Worm (Caenorhabditis elegans) whole organism, young adult: ENCODE data around the gene kin-2.

Experiments used
- F37B4.10 ChIP-seq: fragments of 200-800 bp; sonication (Bioruptor generic); IDR thresholded peaks from 2 replicates; pipeline ENCODE4 v1.3.6; 2022; ENCODE audit warnings: missing genetic modification characterization, missing compliant biosample characterization
- T26A5.8 ChIP-seq: sonication (generic microtip); optimal IDR thresholded peaks from 2 replicates; lab custom pipeline; 2016; ENCODE audit warnings: missing genetic modification characterization, missing compliant biosample characterization
- cebp-2 ChIP-seq: fragments of 200-800 bp; sonication (Bioruptor generic); IDR thresholded peaks from 2 replicates; pipeline ENCODE4 v1.3.6; 2022; ENCODE audit warnings: missing genetic modification characterization, missing compliant biosample characterization
- him-1 ChIP-seq: sonication (generic microtip); optimal IDR thresholded peaks from 2 replicates; lab custom pipeline; 2016; ENCODE audit warnings: missing genotype, missing genetic modification reagents, missing genetic modification characterization, missing compliant biosample characterization
- madf-10 ChIP-seq: sonication (generic microtip); optimal IDR thresholded peaks from 2 replicates; lab custom pipeline; 2016; ENCODE audit warnings: mild to moderate bottlenecking, missing genetic modification characterization, missing compliant biosample characterization
- madf-6 ChIP-seq: fragments of 200-800 bp; sonication (Bioruptor generic); IDR thresholded peaks from 2 replicates; pipeline ENCODE4 v1.3.6; 2022; ENCODE audit warnings: missing genetic modification reagents, missing genetic modification characterization, missing compliant biosample characterization
- ztf-3 ChIP-seq: fragments of 200-800 bp; sonication (Bioruptor generic); optimal IDR thresholded peaks from 2 replicates; lab custom pipeline; 2018; ENCODE audit warnings: mild to moderate bottlenecking, missing genetic modification characterization, missing compliant biosample characterization

- TF ChIP-seq T26A5.8 (tag; lab: Kevin White, UChicago) (no peak), madf-6 (GFP tag; lab: Robert Waterston, UW) (no peak), cebp-2 (GFP tag; lab: Robert Waterston, UW) (no peak), F37B4.10 (GFP tag; lab: Robert Waterston, UW) (no peak), madf-10 (tag; lab: Kevin White, UChicago) (no peak), ztf-3 (GFP tag; lab: Kevin White, UChicago) (no peak), him-1 (tag; lab: Kevin White, UChicago) (no peak)
Observed at ce11 chrX:5982799-5983198, 5.1 kb upstream of the kin-2 start.
